Fruit fly (Drosophila melanogaster) ovary, adult (tissue): Measurements from ENCODE around the gene Ufl1.
A peak's percentile ranks its signal among the peaks of the same experiment; 100 is the strongest.

Experiments used
- CG17801 ChIP-seq: fragments of 200-800 bp; optimal IDR thresholded peaks from 2 replicates; lab custom pipeline; 2019; ENCODE audit warnings: missing biosample characterization, mild to moderate bottlenecking, missing genetic modification characterization, moderate library complexity; ENCODE audit not compliant: partially characterized antibody

Ufl1 gene

dm6 chr3R:7074297-7075114 is at the start of gene Ufl1, which contains the start of gene CG1943:
Gene Ufl1, minus strand, starts transcription at chr3R:7074452.
Gene CG1943, plus strand, starts transcription at chr3R:7074859.
- TF ChIP-seq CG17801 (GFP tag; lab: Kevin White, UChicago): peak; percentile 41

dm6 chr3R:7123699-7124098 is 49.4 kb upstream of the Ufl1 start:
- TF ChIP-seq CG17801 (GFP tag; lab: Kevin White, UChicago): no peak

dm6 chr3R:7123073-7123572 is 48.9 kb upstream of the Ufl1 start:
- TF ChIP-seq CG17801 (GFP tag; lab: Kevin White, UChicago): no peak

- TF ChIP-seq CG17801 (GFP tag; lab: Kevin White, UChicago): no peak
Measured at dm6 chr3R:7122172-7123072, 48.2 kb upstream of the Ufl1 start.

dm6 chr3R:7117590-7117989 is 43.3 kb upstream of the Ufl1 start, which contains the start of gene Mlp84B:
Gene Mlp84B, minus strand, starts transcription at chr3R:7117732.
- no peak for TF ChIP-seq CG17801 (GFP tag; lab: Kevin White, UChicago)

- no peak for TF ChIP-seq CG17801 (GFP tag; lab: Kevin White, UChicago)
Measured at dm6 chr3R:7116511-7116910, 42.3 kb upstream of the Ufl1 start.

- TF ChIP-seq CG17801 (GFP tag; lab: Kevin White, UChicago): no peak
Measured at dm6 chr3R:7112977-7113376, 38.7 kb upstream of the Ufl1 start.

dm6 chr3R:7111206-7111858 is 37.1 kb upstream of the Ufl1 start:
- TF ChIP-seq CG17801 (GFP tag; lab: Kevin White, UChicago): no peak

- no peak for TF ChIP-seq CG17801 (GFP tag; lab: Kevin White, UChicago)
Measured at dm6 chr3R:7109760-7110303, 35.6 kb upstream of the Ufl1 start.

- peak; percentile 96 for TF ChIP-seq CG17801 (GFP tag; lab: Kevin White, UChicago)
Measured at dm6 chr3R:7108589-7109312, 34.5 kb upstream of the Ufl1 start.

- no peak for TF ChIP-seq CG17801 (GFP tag; lab: Kevin White, UChicago)
Measured at dm6 chr3R:7107713-7108588, 33.7 kb upstream of the Ufl1 start.

dm6 chr3R:7105503-7106164 is 31.4 kb upstream of the Ufl1 start:
- no peak for TF ChIP-seq CG17801 (GFP tag; lab: Kevin White, UChicago)
